Worm (Caenorhabditis elegans) whole organism, late embryonic: ENCODE data around the gene sec-31.

Experiments
- C38D4.7 ChIP-seq: fragments of 200-800 bp; sonication (Bioruptor generic); optimal IDR thresholded peaks from 2 replicates; lab custom pipeline; 2018; ENCODE audit warnings: mild to moderate bottlenecking, missing genetic modification characterization, moderate library complexity, missing compliant biosample characterization
- F13H6.1 ChIP-seq: sonication (generic microtip); optimal IDR thresholded peaks from 2 replicates; lab custom pipeline; 2016; ENCODE audit warnings: missing genetic modification characterization, missing compliant biosample characterization
- ama-1 ChIP-seq: fragments of 150-350 bp; optimal IDR thresholded peaks from 2 replicates; lab custom pipeline; 2014
- ceh-14 ChIP-seq: sonication (generic microtip); optimal IDR thresholded peaks from 2 replicates; lab custom pipeline; 2016; ENCODE audit warnings: missing genotype, missing genetic modification characterization, missing compliant biosample characterization
- ceh-19 ChIP-seq: fragments of 200-800 bp; sonication (Bioruptor generic); optimal IDR thresholded peaks from 2 replicates; lab custom pipeline; 2018; ENCODE audit warnings: mild to moderate bottlenecking, missing genetic modification characterization, missing compliant biosample characterization
- ceh-31 ChIP-seq: sonication (generic microtip); optimal IDR thresholded peaks from 2 replicates; lab custom pipeline; 2016; ENCODE audit warnings: missing genetic modification characterization, missing compliant biosample characterization
- ceh-48 ChIP-seq: sonication (generic microtip); optimal IDR thresholded peaks from 2 replicates; lab custom pipeline; 2016; ENCODE audit warnings: missing genetic modification characterization, inconsistent platforms, missing compliant biosample characterization
- elt-4 ChIP-seq: sonication (generic microtip); optimal IDR thresholded peaks from 2 replicates; lab custom pipeline; 2016; ENCODE audit warnings: missing genetic modification characterization, missing compliant biosample characterization
- ets-4 ChIP-seq: sonication (generic microtip); optimal IDR thresholded peaks from 2 replicates; lab custom pipeline; 2016; ENCODE audit warnings: missing genetic modification characterization, missing compliant biosample characterization
- eyg-1 ChIP-seq: sonication (generic microtip); optimal IDR thresholded peaks from 2 replicates; lab custom pipeline; 2016; ENCODE audit warnings: missing genotype, missing genetic modification characterization, missing compliant biosample characterization
- fax-1 ChIP-seq: sonication (generic microtip); optimal IDR thresholded peaks from 2 replicates; lab custom pipeline; 2016; ENCODE audit warnings: missing genotype, missing genetic modification characterization, missing compliant biosample characterization
- fkh-10 ChIP-seq: fragments of 150-350 bp; optimal IDR thresholded peaks from 2 replicates; lab custom pipeline; 2014; ENCODE audit warnings: missing biosample characterization, missing genetic modification reagents, missing genetic modification characterization
- fkh-6 ChIP-seq: sonication (generic microtip); optimal IDR thresholded peaks from 2 replicates; lab custom pipeline; 2016; ENCODE audit warnings: missing genetic modification characterization, missing compliant biosample characterization
- gmeb-2 ChIP-seq: sonication (generic microtip); optimal IDR thresholded peaks from 2 replicates; lab custom pipeline; 2016; ENCODE audit warnings: missing genetic modification characterization, inconsistent platforms, missing compliant biosample characterization
- hlh-13 ChIP-seq: fragments of 200-800 bp; sonication (Bioruptor generic); optimal IDR thresholded peaks from 2 replicates; lab custom pipeline; 2018; ENCODE audit warnings: mild to moderate bottlenecking, missing genetic modification characterization, missing compliant biosample characterization
- hlh-15 ChIP-seq: sonication (generic microtip); optimal IDR thresholded peaks from 2 replicates; lab custom pipeline; 2016; ENCODE audit warnings: missing genetic modification characterization, missing compliant biosample characterization
- hlh-6 ChIP-seq: sonication (generic microtip); optimal IDR thresholded peaks from 2 replicates; lab custom pipeline; 2016; ENCODE audit warnings: missing genotype, missing genetic modification characterization, missing compliant biosample characterization
- hlh-8 ChIP-seq: sonication (generic microtip); optimal IDR thresholded peaks from 2 replicates; lab custom pipeline; 2016; ENCODE audit warnings: missing genotype, missing genetic modification characterization, missing compliant biosample characterization
- lim-6 ChIP-seq: sonication (generic microtip); optimal IDR thresholded peaks from 2 replicates; lab custom pipeline; 2016; ENCODE audit warnings: missing genetic modification characterization, missing compliant biosample characterization
- lin-11 ChIP-seq: fragments of 200-800 bp; sonication (Bioruptor generic); optimal IDR thresholded peaks from 2 replicates; lab custom pipeline; 2018; ENCODE audit warnings: mild to moderate bottlenecking, missing genetic modification characterization, missing compliant biosample characterization
- mec-3 ChIP-seq: sonication (generic microtip); optimal IDR thresholded peaks from 2 replicates; lab custom pipeline; 2016; ENCODE audit warnings: borderline replicate concordance, missing genetic modification characterization, missing compliant biosample characterization
- nhr-11 ChIP-seq: fragments of 150-350 bp; optimal IDR thresholded peaks from 2 replicates; lab custom pipeline; 2014; ENCODE audit warnings: missing biosample characterization, missing genetic modification characterization
- npax-4 ChIP-seq: sonication (generic microtip); optimal IDR thresholded peaks from 2 replicates; lab custom pipeline; 2016; ENCODE audit warnings: missing genetic modification characterization, missing compliant biosample characterization
- odd-2 ChIP-seq: sonication (generic microtip); optimal IDR thresholded peaks from 2 replicates; lab custom pipeline; 2017; ENCODE audit warnings: antibody characterized with exemption, mild to moderate bottlenecking, missing genetic modification characterization, missing compliant biosample characterization
- pax-1 ChIP-seq: fragments of 150-350 bp; optimal IDR thresholded peaks from 2 replicates; lab custom pipeline; 2014; ENCODE audit warnings: missing biosample characterization, missing genetic modification characterization
- pha-2 ChIP-seq: sonication (generic microtip); optimal IDR thresholded peaks from 2 replicates; lab custom pipeline; 2017; ENCODE audit warnings: mild to moderate bottlenecking, missing genetic modification characterization, missing compliant biosample characterization
- pha-4 ChIP-seq: fragments of 150-350 bp; optimal IDR thresholded peaks from 2 replicates; lab custom pipeline; 2018; ENCODE audit warnings: missing biosample characterization, missing genetic modification reagents, missing genetic modification characterization
- pqm-1 ChIP-seq: sonication (generic microtip); optimal IDR thresholded peaks from 2 replicates; lab custom pipeline; 2016; ENCODE audit warnings: missing genetic modification characterization, missing compliant biosample characterization
- pros-1 ChIP-seq: fragments of 150-350 bp; optimal IDR thresholded peaks from 2 replicates; lab custom pipeline; 2014; ENCODE audit warnings: missing biosample characterization, missing genetic modification reagents, missing genetic modification characterization
- ref-2 ChIP-seq: sonication (generic microtip); optimal IDR thresholded peaks from 2 replicates; lab custom pipeline; 2016; ENCODE audit warnings: missing genetic modification characterization, missing compliant biosample characterization
- sox-2 ChIP-seq: fragments of 200-800 bp; sonication (Bioruptor generic); IDR thresholded peaks from 2 replicates; pipeline ENCODE4 v1.3.6; 2022; ENCODE audit warnings: missing genetic modification reagents, missing genetic modification characterization, missing compliant biosample characterization
- syd-9 ChIP-seq: sonication (generic microtip); optimal IDR thresholded peaks from 2 replicates; lab custom pipeline; 2016; ENCODE audit warnings: mild to moderate bottlenecking, missing genetic modification characterization, moderate library complexity, missing compliant biosample characterization
- ttx-3 ChIP-seq: sonication (generic microtip); optimal IDR thresholded peaks from 2 replicates; lab custom pipeline; 2016; ENCODE audit warnings: missing genetic modification reagents, missing genetic modification characterization, missing compliant biosample characterization
- unc-3 ChIP-seq, 2 experiments: fragments of 200-800 bp in 1 of 2; sonication (Bioruptor generic) in 1 of 2; sonication (generic microtip) in 1 of 2; conservative IDR thresholded peaks in 1 of 2; optimal IDR thresholded peaks in 1 of 2; 2 replicates each; pipeline versions ENCODE4 v1.3.6 to Lab custom; 2016 to 2022; ENCODE audit warnings: missing compliant biosample characterization in 2 of 2, missing genetic modification characterization in 2 of 2, missing genetic modification reagents in 1 of 2
- unc-42 ChIP-seq: sonication (generic microtip); optimal IDR thresholded peaks from 2 replicates; lab custom pipeline; 2016; ENCODE audit warnings: missing genotype, missing genetic modification characterization, missing compliant biosample characterization
- unc-55 ChIP-seq: sonication (generic microtip); optimal IDR thresholded peaks from 2 replicates; lab custom pipeline; 2017; ENCODE audit warnings: missing biosample characterization, missing genetic modification reagents, missing genetic modification characterization
- unc-86 ChIP-seq: sonication (generic microtip); optimal IDR thresholded peaks from 2 replicates; lab custom pipeline; 2016; ENCODE audit warnings: missing genetic modification characterization, missing compliant biosample characterization
- zip-5 ChIP-seq: sonication (generic microtip); optimal IDR thresholded peaks from 2 replicates; lab custom pipeline; 2016; ENCODE audit warnings: missing genetic modification characterization, missing compliant biosample characterization
- ztf-16 ChIP-seq: sonication (generic microtip); optimal IDR thresholded peaks from 2 replicates; lab custom pipeline; 2017; ENCODE audit warnings: missing genetic modification characterization, missing compliant biosample characterization

The sec-31 gene

DNA sequence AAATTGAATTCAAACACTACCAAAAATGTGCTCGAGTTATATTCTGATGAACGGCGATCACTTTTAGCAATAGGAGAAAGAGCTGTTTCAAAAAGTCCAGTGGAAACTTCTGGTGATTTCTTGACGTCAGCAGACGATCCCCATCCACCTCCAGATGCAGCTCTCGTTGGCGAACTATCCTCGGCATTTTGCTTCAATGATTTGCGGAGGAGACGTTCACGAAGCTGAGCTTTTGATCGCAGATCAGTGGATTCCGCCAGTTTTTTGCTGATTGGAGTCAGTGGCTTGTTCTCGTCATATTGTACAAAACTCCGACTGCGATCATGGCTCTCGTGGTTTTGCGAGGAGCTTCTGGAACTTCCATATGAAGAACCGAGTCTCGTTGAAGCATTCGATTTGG lies 35.4 kb downstream of the sec-31 start:
- TF ChIP-seq C38D4.7 (no peak), lin-11 (tag; lab: Kevin White, UChicago) (no peak), ets-4 (tag; lab: Kevin White, UChicago) (no peak), fax-1 (tag; lab: Kevin White, UChicago) (no peak), hlh-15 (tag; lab: Kevin White, UChicago) (no peak), hlh-8 (tag; lab: Kevin White, UChicago) (no peak), unc-55 (no peak), ama-1 (lab: Kevin White, UChicago) (no peak), ztf-16 (tag; lab: Kevin White, UChicago) (no peak), fkh-10 (GFP tag; lab: Kevin White, UChicago) (no peak), pros-1 (tag; lab: Kevin White, UChicago) (no peak), ceh-48 (tag; lab: Kevin White, UChicago) (no peak), sox-2 (no peak), ceh-31 (tag; lab: Kevin White, UChicago) (no peak), lim-6 (tag; lab: Kevin White, UChicago) (no peak), ttx-3 (no peak), unc-42 (tag; lab: Kevin White, UChicago) (no peak), npax-4 (tag; lab: Kevin White, UChicago) (no peak)

DNA sequence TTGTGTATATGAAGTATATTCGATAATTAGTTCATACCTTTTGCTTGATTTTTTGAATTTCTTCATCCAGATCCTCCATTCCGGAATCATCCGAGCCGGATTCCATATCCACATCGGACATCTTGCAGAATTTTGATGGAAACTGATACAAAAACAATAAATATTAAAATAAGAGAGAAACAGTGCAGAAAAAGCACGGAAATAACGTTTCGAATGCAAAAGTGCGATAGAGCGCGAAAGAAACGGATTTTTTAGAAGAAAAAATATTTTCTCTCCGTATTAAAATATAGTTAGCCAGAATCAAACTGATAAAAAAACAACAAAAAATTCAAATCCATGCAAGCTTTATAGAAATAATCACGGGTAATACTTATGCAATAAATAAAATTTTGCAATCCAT lies 38.8 kb downstream of the sec-31 start, which contains the start of gene sart-3:
Gene sart-3 (minus strand): TSS at position 219 of the 400 bp plus-strand sequence.
- TF ChIP-seq pax-1 (tag; lab: Kevin White, UChicago) (no peak), ztf-16 (tag; lab: Kevin White, UChicago) (no peak), unc-86 (no peak), syd-9 (no peak), F13H6.1 (tag; lab: Kevin White, UChicago) (no peak), lim-6 (tag; lab: Kevin White, UChicago) (no peak), hlh-8 (tag; lab: Kevin White, UChicago) (no peak), unc-3 (GFP tag; conservative IDR thresholded peaks at IDR 0.05; lab: Robert Waterston, UW) (no peak), unc-3 (tag; optimal IDR thresholded peaks at IDR 0.05; lab: Kevin White, UChicago) (no peak), gmeb-2 (tag; lab: Kevin White, UChicago) (no peak), odd-2 (no peak), pha-2 (no peak), ceh-19 (GFP tag; lab: Kevin White, UChicago) (no peak), hlh-13 (GFP tag; lab: Kevin White, UChicago) (no peak), hlh-6 (tag; lab: Kevin White, UChicago) (no peak), sox-2 (no peak), pros-1 (tag; lab: Kevin White, UChicago) (no peak), ceh-14 (tag; lab: Kevin White, UChicago) (no peak), fax-1 (tag; lab: Kevin White, UChicago) (no peak), nhr-11 (tag; lab: Kevin White, UChicago) (no peak), C38D4.7 (no peak)

DNA sequence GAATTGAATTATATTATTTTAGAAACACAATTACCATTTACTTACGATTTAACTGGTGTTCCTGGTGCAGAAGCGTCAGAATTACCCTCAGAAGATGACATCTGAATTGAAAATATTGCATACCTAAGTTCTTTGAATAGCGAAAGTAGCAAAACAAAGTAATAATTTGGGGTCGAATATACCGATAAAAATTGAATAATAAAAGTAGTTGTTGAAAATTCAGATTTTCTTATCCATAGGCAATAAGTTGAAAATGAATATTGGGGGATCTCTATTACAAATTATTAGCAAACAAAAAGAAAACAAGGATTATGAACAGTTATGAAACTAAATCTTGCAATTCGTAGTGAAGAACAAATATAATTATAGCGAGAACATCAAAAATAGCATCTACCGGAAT lies 42.3 kb downstream of the sec-31 start, which contains the start of gene leo-1:
Gene leo-1 (minus strand): TSS at position 101 of the 400 bp plus-strand sequence.
- TF ChIP-seq zip-5 (no peak), eyg-1 (tag; lab: Kevin White, UChicago) (no peak), unc-42 (tag; lab: Kevin White, UChicago) (no peak), hlh-6 (tag; lab: Kevin White, UChicago) (no peak)

DNA sequence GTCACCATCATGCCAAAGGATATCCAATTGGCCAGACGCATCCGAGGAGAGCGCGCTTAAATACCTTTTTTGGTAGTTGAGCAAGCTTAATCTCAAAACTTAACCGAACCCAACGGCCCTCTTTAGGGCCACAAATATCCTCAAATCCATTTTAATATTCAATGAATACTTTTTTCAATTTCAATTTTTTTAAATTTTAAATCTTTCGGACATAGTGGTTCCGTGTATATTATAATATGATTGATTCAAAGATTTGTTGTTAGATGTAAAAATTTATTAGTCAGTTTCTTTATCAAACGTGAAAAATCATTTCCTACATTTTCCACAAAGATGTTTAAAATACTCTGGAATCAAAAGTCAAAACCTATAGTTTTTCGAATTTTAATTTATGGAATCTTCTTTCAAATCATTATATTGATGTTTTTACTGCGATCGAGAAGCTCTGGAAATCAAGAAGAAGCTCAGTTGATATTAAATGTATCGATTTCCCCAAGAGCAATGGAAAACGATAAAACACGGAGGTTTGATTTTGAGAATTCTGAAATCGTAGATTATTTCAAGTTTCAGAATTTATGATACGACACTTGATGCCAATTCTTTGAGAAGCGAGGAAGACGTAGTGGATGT lies 44.5 kb downstream of the sec-31 start, which contains the start of gene B0035.21:
Gene B0035.21 (plus strand): TSS at position 322 of the 627 bp plus-strand sequence.
- TF ChIP-seq mec-3 (tag; lab: Kevin White, UChicago) (no peak), syd-9 (no peak), unc-42 (tag; lab: Kevin White, UChicago) (no peak), ref-2 (no peak), fkh-6 (tag; lab: Kevin White, UChicago) (no peak), elt-4 (tag; lab: Kevin White, UChicago) (no peak), nhr-11 (tag; lab: Kevin White, UChicago) (no peak), pqm-1 (no peak), pha-4 (no peak)
- TF ChIP-seq, all 69 proteins: peak for 0
